Worm (Caenorhabditis elegans) whole organism, mixed stage, embryonic: ENCODE data around the gene cal-5.
A peak's percentile ranks its signal among the peaks of the same experiment; 100 is the strongest.

Experiments used
- ces-1 ChIP-seq: fragments of 150-350 bp; optimal IDR thresholded peaks from 2 replicates; lab custom pipeline; 2014; ENCODE audit warnings: missing biosample characterization, missing genetic modification reagents, missing genetic modification characterization
- cnd-1 ChIP-seq: fragments of 200-800 bp; sonication (Bioruptor generic); optimal IDR thresholded peaks from 2 replicates; lab custom pipeline; 2018; ENCODE audit warnings: mild to moderate bottlenecking, missing genetic modification characterization, missing compliant biosample characterization
- hlh-1 ChIP-seq: fragments of 150-350 bp; optimal IDR thresholded peaks from 2 replicates; lab custom pipeline; 2014; ENCODE audit warnings: missing biosample characterization, missing genetic modification reagents, missing genetic modification characterization
- lin-13 ChIP-seq: fragments of 150-350 bp; optimal IDR thresholded peaks from 2 replicates; lab custom pipeline; 2014; ENCODE audit warnings: missing biosample characterization, missing genetic modification characterization
- nhr-28 ChIP-seq: fragments of 150-350 bp; optimal IDR thresholded peaks from 2 replicates; lab custom pipeline; 2014; ENCODE audit warnings: missing biosample characterization, missing genetic modification characterization
- pha-4 ChIP-seq: fragments of 150-350 bp; optimal IDR thresholded peaks from 2 replicates; lab custom pipeline; 2018; ENCODE audit warnings: missing biosample characterization, missing genetic modification reagents, missing genetic modification characterization
- snpc-4 ChIP-seq: fragments of 150-350 bp; optimal IDR thresholded peaks from 2 replicates; lab custom pipeline; 2014; ENCODE audit warnings: missing biosample characterization, missing genetic modification characterization
- tbx-8 ChIP-seq: fragments of 200-800 bp; sonication (Bioruptor generic); optimal IDR thresholded peaks from 2 replicates; lab custom pipeline; 2018; ENCODE audit warnings: mild to moderate bottlenecking, missing genetic modification characterization, moderate library complexity, missing compliant biosample characterization
- unc-120 ChIP-seq: sonication (generic microtip); optimal IDR thresholded peaks from 2 replicates; lab custom pipeline; 2017; ENCODE audit warnings: missing genetic modification characterization, missing compliant biosample characterization; ENCODE audit not compliant: poor library complexity, severe bottlenecking
- unc-39 ChIP-seq: fragments of 150-350 bp; optimal IDR thresholded peaks from 2 replicates; lab custom pipeline; 2014; ENCODE audit warnings: missing biosample characterization, missing genetic modification characterization
- unc-62 ChIP-seq: fragments of 150-350 bp; optimal IDR thresholded peaks from 2 replicates; lab custom pipeline; 2014; ENCODE audit warnings: missing biosample characterization, missing genetic modification reagents, missing genetic modification characterization
- ztf-11 ChIP-seq: fragments of 150-350 bp; optimal IDR thresholded peaks from 2 replicates; lab custom pipeline; 2014; ENCODE audit warnings: missing biosample characterization, missing genetic modification characterization

- TF ChIP-seq ztf-11 (tag; lab: Kevin White, UChicago) (no peak), nhr-28 (tag; lab: Kevin White, UChicago) (no peak), cnd-1 (tag; lab: Kevin White, UChicago) (no peak), pha-4 (tag; lab: Kevin White, UChicago) (no peak), snpc-4 (tag; lab: Kevin White, UChicago) (no peak), unc-62 (GFP tag; lab: Kevin White, UChicago) (no peak), unc-39 (tag; lab: Kevin White, UChicago) (no peak), ces-1 (GFP tag; lab: Kevin White, UChicago) (peak; percentile 81), hlh-1 (tag; lab: Kevin White, UChicago) (no peak), tbx-8 (GFP tag; lab: Kevin White, UChicago) (no peak), unc-120 (no peak), lin-13 (tag; lab: Kevin White, UChicago) (no peak)
Observed at ce11 chrX:5124288-5124687, 46.5 kb upstream of the cal-5 start.
